Worm (Caenorhabditis elegans) whole organism, midembryonic: ENCODE results near the gene ceh-36.

ENCODE experiments used
- cog-1 ChIP-seq: sonication (generic microtip); optimal IDR thresholded peaks from 2 replicates; lab custom pipeline; 2016; ENCODE audit warnings: missing genetic modification characterization, missing compliant biosample characterization
- ztf-23 ChIP-seq: fragments of 200-800 bp; sonication (Bioruptor generic); IDR thresholded peaks from 2 replicates; pipeline ENCODE4 v1.3.6; 2022; ENCODE audit warnings: missing genetic modification reagents, missing genetic modification characterization, missing compliant biosample characterization

ce11 chrX:14175740-14176139 is 10.6 kb downstream of the ceh-36 start, which contains the start of gene C37E2.2:
- no peak for TF ChIP-seq ztf-23 (GFP tag; lab: Robert Waterston, UW)
- no peak for TF ChIP-seq cog-1 (tag; lab: Kevin White, UChicago)
